In genomic region chrV:9293359-9293758, ce11 we compare ENCODE assay signal across 2 worm cellular contexts.
TF ChIP-seq lines count a peak whose summit lies in the region.

No protein-coding gene starts in this region.

TF ChIP-seq in whole organism, L1 larva, 84 proteins besides CTCF, POLR2A, EP300 and RAD21 (continued from another document):
- TF ChIP-seq dsc-1 (tag; optimal IDR thresholded peaks at IDR 0.05; lab: Kevin White, UChicago) (peak; percentile 27), nhr-76 (tag; optimal IDR thresholded peaks at IDR 0.05; lab: Kevin White, UChicago) (no peak), ets-5 (GFP tag; IDR thresholded peaks at IDR 0.05; lab: Robert Waterston, UW) (no peak), nhr-90 (tag; optimal IDR thresholded peaks at IDR 0.05; lab: Kevin White, UChicago; ENCODE audit: poor library complexity) (no peak), isw-1 (GFP tag; IDR thresholded peaks at IDR 0.05; lab: Robert Waterston, UW) (no peak), F16B12.6 (tag; optimal IDR thresholded peaks at IDR 0.05; lab: Kevin White, UChicago) (no peak), pqm-1 (tag; optimal IDR thresholded peaks at IDR 0.05; lab: Kevin White, UChicago) (no peak), rnt-1 (tag; optimal IDR thresholded peaks at IDR 0.05; lab: Kevin White, UChicago) (no peak), ama-1 (optimal IDR thresholded peaks at IDR 0.05; lab: Kevin White, UChicago) (no peak), nhr-47 (tag; optimal IDR thresholded peaks at IDR 0.05; lab: Kevin White, UChicago) (peak; percentile 15), ceh-8 (GFP tag; optimal IDR thresholded peaks at IDR 0.05; lab: Kevin White, UChicago) (peak; percentile 1), nhr-84 (tag; optimal IDR thresholded peaks at IDR 0.05; lab: Kevin White, UChicago) (no peak), lin-39 (tag; optimal IDR thresholded peaks at IDR 0.05; lab: Kevin White, UChicago) (no peak), zag-1 (tag; optimal IDR thresholded peaks at IDR 0.05; lab: Kevin White, UChicago) (no peak), skn-1 (tag; optimal IDR thresholded peaks at IDR 0.05; lab: Kevin White, UChicago) (no peak), efl-1 (optimal IDR thresholded peaks at IDR 0.05; lab: Kevin White, UChicago) (no peak), efl-1 (GFP tag; optimal IDR thresholded peaks at IDR 0.05 in 1 of 2; lab: Kevin White, UChicago) (no peak), Y116A8C.19 (tag; optimal IDR thresholded peaks at IDR 0.05; lab: Kevin White, UChicago; ENCODE audit: borderline replicate concordance) (no peak), snpc-4 (tag; optimal IDR thresholded peaks at IDR 0.05; lab: Kevin White, UChicago) (no peak), ztf-11 (tag; optimal IDR thresholded peaks at IDR 0.05; lab: Kevin White, UChicago) (no peak), hlh-17 (GFP tag; optimal IDR thresholded peaks at IDR 0.05; lab: Kevin White, UChicago; ENCODE audit: borderline replicate concordance) (no peak), hlh-4 (tag; optimal IDR thresholded peaks at IDR 0.05; lab: Kevin White, UChicago) (no peak)

TF ChIP-seq in whole organism, young adult, 124 proteins besides CTCF, POLR2A, EP300 and RAD21 (continued from another document):
- 0 out of 2 replicates have a peak, but pooled peaks have one; percentile 41 for TF ChIP-seq lin-26 (GFP tag; IDR thresholded peaks at IDR 0.05; lab: Robert Waterston, UW)
- no peak for TF ChIP-seq Y79H2A.3 (GFP tag; conservative IDR thresholded peaks at IDR 0.05; lab: Robert Waterston, UW)
- TF ChIP-seq T26A5.8 (tag; optimal IDR thresholded peaks at IDR 0.05; lab: Kevin White, UChicago): no peak
- TF ChIP-seq tbp1 (GFP tag; optimal IDR thresholded peaks at IDR 0.05; lab: Kevin White, UChicago): no peak
- no peak for TF ChIP-seq let-607 (tag; optimal IDR thresholded peaks at IDR 0.05; lab: Kevin White, UChicago)
